Worm (Caenorhabditis elegans) whole organism, L1 larva: ENCODE measurements around the gene sas-4.

ENCODE experiments used
- fkh-8 ChIP-seq: sonication (generic microtip); optimal IDR thresholded peaks from 2 replicates; lab custom pipeline; 2016; ENCODE audit warnings: mild to moderate bottlenecking, missing genetic modification characterization, missing compliant biosample characterization
- mep-1 ChIP-seq: fragments of 150-350 bp; optimal IDR thresholded peaks from 2 replicates; lab custom pipeline; 2014; ENCODE audit warnings: missing biosample characterization, missing genetic modification characterization
- nhr-76 ChIP-seq: sonication (generic microtip); optimal IDR thresholded peaks from 2 replicates; lab custom pipeline; 2017; ENCODE audit warnings: missing biosample characterization, missing genetic modification characterization
- unc-62 ChIP-seq: fragments of 150-350 bp; optimal IDR thresholded peaks from 2 replicates; lab custom pipeline; 2014; ENCODE audit warnings: missing biosample characterization, missing genetic modification reagents, missing genetic modification characterization

- TF ChIP-seq unc-62 (no peak), mep-1 (tag; lab: Kevin White, UChicago) (no peak), fkh-8 (tag; lab: Kevin White, UChicago) (no peak), nhr-76 (tag; lab: Kevin White, UChicago) (no peak)
Observed at ce11 chrIII:8278801-8279200, 39.6 kb downstream of the sas-4 start, which contains the start of gene mig-10.
